Worm (Caenorhabditis elegans) whole organism, L2 larva: ENCODE results near the gene srh-177.

Experiments
- alr-1 ChIP-seq: fragments of 150-350 bp; optimal IDR thresholded peaks from 2 replicates; lab custom pipeline; 2014; ENCODE audit warnings: missing biosample characterization, missing genetic modification characterization
- aly-2 ChIP-seq: fragments of 150-350 bp; optimal IDR thresholded peaks from 2 replicates; lab custom pipeline; 2014; ENCODE audit warnings: missing biosample characterization, missing genetic modification characterization
- elt-3 ChIP-seq: sonication (generic microtip); optimal IDR thresholded peaks from 2 replicates; lab custom pipeline; 2017; ENCODE audit warnings: missing biosample characterization, missing genetic modification characterization
- mdl-1 ChIP-seq, 2 experiments: fragments of 150-350 bp in 1 of 2; sonication (generic microtip) in 1 of 2; optimal IDR thresholded peaks; 2 replicates each; lab custom pipeline; 2017; ENCODE audit warnings: missing biosample characterization in 2 of 2, missing genetic modification characterization in 2 of 2
- nhr-12 ChIP-seq: fragments of 150-350 bp; optimal IDR thresholded peaks from 2 replicates; lab custom pipeline; 2014; ENCODE audit warnings: missing biosample characterization, missing genetic modification characterization

DNA sequence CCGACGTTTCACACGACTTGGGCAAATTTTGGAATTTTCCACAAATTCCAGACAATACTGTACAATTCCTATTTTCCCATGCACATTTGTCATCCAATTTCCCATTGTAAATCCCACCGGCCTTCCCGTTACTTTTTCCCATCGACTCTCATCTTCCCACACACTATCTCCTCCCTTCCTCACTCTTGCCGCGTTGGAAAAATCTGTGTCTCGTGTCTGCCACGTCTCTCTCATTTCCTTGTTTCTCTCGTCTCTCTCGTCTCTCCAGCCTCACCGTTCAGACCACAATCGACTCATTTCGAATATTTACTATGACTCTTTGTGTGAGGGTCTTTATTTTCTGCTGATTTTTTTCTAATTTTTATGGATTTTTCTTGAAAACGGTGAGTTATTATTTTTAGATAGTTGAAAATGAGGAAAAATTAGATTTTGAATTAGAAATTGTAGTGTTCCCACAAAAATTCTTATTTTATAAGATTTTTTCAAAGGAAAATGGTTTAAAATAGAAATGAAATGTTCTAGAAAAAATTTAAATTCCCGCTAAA is 14.1 kb upstream of the srh-177 start, which contains the start of gene K02E2.11:
- TF ChIP-seq nhr-12 (tag; lab: Kevin White, UChicago) (no peak), mdl-1 (tag; optimal IDR thresholded peaks at IDR 0.05; lab: Kevin White, UChicago) (peak; percentile 18 to 33), alr-1 (tag; lab: Kevin White, UChicago) (no peak), elt-3 (tag; lab: Kevin White, UChicago) (no peak), aly-2 (tag; lab: Kevin White, UChicago) (no peak)
